Worm (Caenorhabditis elegans) whole organism, L3 larva: ENCODE results near the gene mig-6.
A peak's percentile ranks its signal among the peaks of the same experiment; 100 is the strongest.

Experiments
- daf-12 ChIP-seq: fragments of 150-350 bp; optimal IDR thresholded peaks from 2 replicates; lab custom pipeline; 2014; ENCODE audit warnings: missing biosample characterization, missing genetic modification reagents, missing genetic modification characterization
- elt-2 ChIP-seq: sonication (generic microtip); optimal IDR thresholded peaks from 2 replicates; lab custom pipeline; 2016; ENCODE audit warnings: missing genetic modification reagents, mild to moderate bottlenecking, missing genetic modification characterization, missing compliant biosample characterization
- lin-15B ChIP-seq: fragments of 150-350 bp; optimal IDR thresholded peaks from 2 replicates; lab custom pipeline; 2014; ENCODE audit warnings: missing biosample characterization, missing genetic modification characterization
- lin-39 ChIP-seq: fragments of 150-350 bp; optimal IDR thresholded peaks from 2 replicates; lab custom pipeline; 2018; ENCODE audit warnings: missing biosample characterization, missing genetic modification reagents, missing genetic modification characterization
- nhr-12 ChIP-seq: fragments of 150-350 bp; optimal IDR thresholded peaks from 2 replicates; lab custom pipeline; 2014; ENCODE audit warnings: missing biosample characterization, missing genetic modification characterization
- nhr-237 ChIP-seq: fragments of 150-350 bp; optimal IDR thresholded peaks from 2 replicates; lab custom pipeline; 2014; ENCODE audit warnings: missing biosample characterization, missing genetic modification characterization
- unc-39 ChIP-seq: sonication (generic microtip); optimal IDR thresholded peaks from 4 replicates; lab custom pipeline; 2017; ENCODE audit warnings: missing biosample characterization, missing genetic modification characterization

- TF ChIP-seq lin-15B (no peak), elt-2 (no peak), nhr-237 (no peak), daf-12 (no peak), lin-39 (tag; lab: Kevin White, UChicago) (peak; percentile 32), unc-39 (tag; lab: Kevin White, UChicago) (no peak), nhr-12 (tag; lab: Kevin White, UChicago) (no peak)
Measured at ce11 chrV:7847687-7848086, 20.7 kb downstream of the mig-6 start.
